Worm (Caenorhabditis elegans) whole organism, L4 larva: ENCODE results near the gene K09B11.5.
A peak's percentile ranks its signal among the peaks of the same experiment; 100 is the strongest.

Source experiments
- F10B5.3 ChIP-seq: sonication (generic microtip); optimal IDR thresholded peaks from 2 replicates; lab custom pipeline; 2016; ENCODE audit warnings: mild to moderate bottlenecking, missing genetic modification characterization, missing compliant biosample characterization
- F37D6.2 ChIP-seq: sonication (generic microtip); optimal IDR thresholded peaks from 2 replicates; lab custom pipeline; 2016; ENCODE audit warnings: mild to moderate bottlenecking, missing genetic modification characterization, missing compliant biosample characterization
- F49E8.2 ChIP-seq: sonication (generic microtip); optimal IDR thresholded peaks from 2 replicates; lab custom pipeline; 2016; ENCODE audit warnings: missing compliant biosample characterization, mild to moderate bottlenecking, missing genetic modification characterization, borderline replicate concordance
- R02D3.7 ChIP-seq: fragments of 150-350 bp; sonication (generic microtip); optimal IDR thresholded peaks from 3 replicates; lab custom pipeline; 2014; ENCODE audit warnings: missing biosample characterization, missing genetic modification characterization
- T20F7.1 ChIP-seq: fragments of 200-800 bp; sonication (Bioruptor generic); optimal IDR thresholded peaks from 2 replicates; lab custom pipeline; 2018; ENCODE audit warnings: mild to moderate bottlenecking, missing genetic modification characterization, missing compliant biosample characterization
- Y105C5A.15 ChIP-seq: fragments of 200-800 bp; sonication (Bioruptor generic); IDR thresholded peaks from 2 replicates; pipeline ENCODE4 v1.3.6; 2022; ENCODE audit warnings: missing genetic modification characterization, missing compliant biosample characterization
- Y48G9A.11 ChIP-seq: fragments of 200-800 bp; sonication (Bioruptor generic); IDR thresholded peaks from 2 replicates; pipeline ENCODE4 v1.3.6; 2022; ENCODE audit warnings: missing genetic modification reagents, missing genetic modification characterization, missing compliant biosample characterization
- ZK337.2 ChIP-seq: fragments of 200-800 bp; sonication (Bioruptor generic); IDR thresholded peaks from 2 replicates; pipeline ENCODE4 v1.3.6; 2022; ENCODE audit warnings: missing genetic modification reagents, missing genetic modification characterization, missing compliant biosample characterization
- ZK546.5 ChIP-seq, 2 experiments: sonication (generic microtip); optimal IDR thresholded peaks; 2 replicates each; lab custom pipeline; 2017; ENCODE audit warnings: missing biosample characterization in 2 of 2, missing genetic modification characterization in 2 of 2
- ama-1 ChIP-seq: fragments of 150-350 bp; optimal IDR thresholded peaks from 2 replicates; lab custom pipeline; 2014; ENCODE audit warnings: inconsistent platforms, mixed read lengths
- arid-1 ChIP-seq: fragments of 200-800 bp; sonication (Bioruptor generic); conservative IDR thresholded peaks from 2 replicates; pipeline ENCODE4 v1.3.6; 2022; ENCODE audit warnings: missing genetic modification reagents, missing genetic modification characterization, missing compliant biosample characterization
- ceh-20 ChIP-seq: fragments of 200-800 bp; sonication (Bioruptor generic); IDR thresholded peaks from 2 replicates; pipeline ENCODE4 v1.3.6; 2022; ENCODE audit warnings: missing genetic modification reagents, missing genetic modification characterization, missing compliant biosample characterization
- ceh-44 ChIP-seq: fragments of 200-800 bp; sonication (Bioruptor generic); IDR thresholded peaks from 2 replicates; pipeline ENCODE4 v1.3.6; 2022; ENCODE audit warnings: missing genetic modification reagents, missing genetic modification characterization, missing compliant biosample characterization
- ceh-62 ChIP-seq: sonication (generic microtip); optimal IDR thresholded peaks from 2 replicates; lab custom pipeline; 2017; ENCODE audit warnings: missing biosample characterization, missing genetic modification characterization
- ces-1 ChIP-seq: fragments of 150-350 bp; sonication (generic microtip); optimal IDR thresholded peaks from 4 replicates; lab custom pipeline; 2014; ENCODE audit warnings: missing biosample characterization, missing genetic modification reagents, missing genetic modification characterization
- ctbp-1 ChIP-seq: fragments of 200-800 bp; sonication (Bioruptor generic); IDR thresholded peaks from 2 replicates; pipeline ENCODE4 v1.3.6; 2022; ENCODE audit warnings: missing genetic modification reagents, missing genetic modification characterization, missing compliant biosample characterization
- daf-12 ChIP-seq: fragments of 150-350 bp; optimal IDR thresholded peaks from 2 replicates; lab custom pipeline; 2014; ENCODE audit warnings: missing biosample characterization, missing genetic modification reagents, missing genetic modification characterization
- daf-16 ChIP-seq, 3 experiments: sonication (generic microtip); optimal IDR thresholded peaks; 2 replicates each; lab custom pipeline; 2016 to 2017; ENCODE audit warnings: missing genetic modification characterization in 3 of 3, missing genetic modification reagents in 3 of 3, mild to moderate bottlenecking in 2 of 3, missing compliant biosample characterization in 2 of 3, missing biosample characterization in 1 of 3, moderate library complexity in 1 of 3
- daf-8 ChIP-seq: fragments of 200-800 bp; sonication (Bioruptor generic); IDR thresholded peaks from 2 replicates; pipeline ENCODE4 v1.3.6; 2022; ENCODE audit warnings: missing genetic modification characterization, missing compliant biosample characterization
- dmd-8 ChIP-seq: fragments of 200-800 bp; sonication (Bioruptor generic); IDR thresholded peaks from 2 replicates; pipeline ENCODE4 v1.3.6; 2022; ENCODE audit warnings: missing genetic modification characterization, missing compliant biosample characterization
- dmd-9 ChIP-seq: fragments of 200-800 bp; sonication (Bioruptor generic); IDR thresholded peaks from 2 replicates; pipeline ENCODE4 v1.3.6; 2022; ENCODE audit warnings: missing genetic modification reagents, missing genetic modification characterization, missing compliant biosample characterization
- dpl-1 ChIP-seq: fragments of 150-350 bp; optimal IDR thresholded peaks from 2 replicates; lab custom pipeline; 2014; ENCODE audit warnings: missing biosample characterization, missing genetic modification reagents, missing genetic modification characterization
- egl-27 ChIP-seq: sonication (generic microtip); optimal IDR thresholded peaks from 3 replicates; lab custom pipeline; 2017; ENCODE audit warnings: missing biosample characterization, missing genetic modification reagents, missing genetic modification characterization
- fkh-10 ChIP-seq: fragments of 150-350 bp; optimal IDR thresholded peaks from 2 replicates; lab custom pipeline; 2014; ENCODE audit warnings: missing biosample characterization, missing genetic modification reagents, missing genetic modification characterization
- fos-1 ChIP-seq: fragments of 150-350 bp; optimal IDR thresholded peaks from 2 replicates; lab custom pipeline; 2014; ENCODE audit warnings: missing biosample characterization, missing genetic modification characterization
- hlh-11 ChIP-seq: fragments of 200-800 bp; sonication (Bioruptor generic); optimal IDR thresholded peaks from 2 replicates; lab custom pipeline; 2018; ENCODE audit warnings: mild to moderate bottlenecking, missing genetic modification characterization, missing compliant biosample characterization
- hmg-1.1 ChIP-seq: fragments of 200-800 bp; sonication (Bioruptor generic); IDR thresholded peaks from 2 replicates; pipeline ENCODE4 v1.3.6; 2022; ENCODE audit warnings: missing genetic modification reagents, missing genetic modification characterization, missing compliant biosample characterization
- lin-1 ChIP-seq: fragments of 200-800 bp; sonication (Bioruptor generic); IDR thresholded peaks from 2 replicates; pipeline ENCODE4 v1.3.6; 2022; ENCODE audit warnings: missing genetic modification reagents, missing genetic modification characterization, missing compliant biosample characterization
- lin-13 ChIP-seq: fragments of 150-350 bp; optimal IDR thresholded peaks from 2 replicates; lab custom pipeline; 2014; ENCODE audit warnings: missing biosample characterization, missing genetic modification reagents, missing genetic modification characterization
- lin-38 ChIP-seq: fragments of 200-800 bp; sonication (Bioruptor generic); IDR thresholded peaks from 2 replicates; pipeline ENCODE4 v1.3.6; 2022; ENCODE audit warnings: missing genetic modification reagents, missing genetic modification characterization, missing compliant biosample characterization
- lsy-2 ChIP-seq, 2 experiments: fragments of 150-350 bp in 1 of 2; sonication (generic microtip) in 1 of 2; optimal IDR thresholded peaks; 2 replicates each; lab custom pipeline; 2014 to 2017; ENCODE audit warnings: missing biosample characterization in 2 of 2, missing genetic modification characterization in 2 of 2
- mes-2 ChIP-seq: sonication (generic microtip); optimal IDR thresholded peaks from 2 replicates; lab custom pipeline; 2016; ENCODE audit warnings: missing genotype, mild to moderate bottlenecking, missing genetic modification characterization, missing compliant biosample characterization; ENCODE audit not compliant: poor library complexity, severe bottlenecking
- mxl-2 ChIP-seq: fragments of 200-800 bp; sonication (Bioruptor generic); conservative IDR thresholded peaks from 2 replicates; pipeline ENCODE4 v1.3.6; 2022; ENCODE audit warnings: missing genetic modification reagents, missing genetic modification characterization, missing compliant biosample characterization
- mxl-3 ChIP-seq: fragments of 200-800 bp; sonication (Bioruptor generic); optimal IDR thresholded peaks from 2 replicates; lab custom pipeline; 2018; ENCODE audit warnings: mild to moderate bottlenecking, missing genetic modification characterization, missing compliant biosample characterization
- nhr-102 ChIP-seq: sonication (generic microtip); optimal IDR thresholded peaks from 2 replicates; lab custom pipeline; 2016; ENCODE audit warnings: mild to moderate bottlenecking, missing genetic modification characterization, moderate library complexity, missing compliant biosample characterization
- nhr-237 ChIP-seq: sonication (generic microtip); optimal IDR thresholded peaks from 2 replicates; lab custom pipeline; 2017; ENCODE audit warnings: missing biosample characterization, missing genetic modification characterization
- nhr-25 ChIP-seq: sonication (generic microtip); optimal IDR thresholded peaks from 2 replicates; lab custom pipeline; 2017; ENCODE audit warnings: missing genetic modification characterization, mild to moderate bottlenecking, missing compliant biosample characterization, antibody characterized with exemption, moderate library complexity, borderline replicate concordance; ENCODE audit not compliant: insufficient read depth
- nhr-28 ChIP-seq: fragments of 150-350 bp; optimal IDR thresholded peaks from 2 replicates; lab custom pipeline; 2014; ENCODE audit warnings: missing biosample characterization, missing genetic modification characterization
- nhr-41 ChIP-seq: fragments of 200-800 bp; sonication (Bioruptor generic); IDR thresholded peaks from 2 replicates; pipeline ENCODE4 v1.3.6; 2022; ENCODE audit warnings: missing genetic modification reagents, missing genetic modification characterization, missing compliant biosample characterization
- nhr-77 ChIP-seq: fragments of 150-350 bp; optimal IDR thresholded peaks from 2 replicates; lab custom pipeline; 2014; ENCODE audit warnings: missing biosample characterization, missing genetic modification characterization
- pha-4 ChIP-seq, 2 experiments: fragments of 150-350 bp in 1 of 2; fragments of 200-800 bp in 1 of 2; sonication (Bioruptor generic) in 1 of 2; IDR thresholded peaks in 1 of 2; optimal IDR thresholded peaks in 1 of 2; 2 replicates each; pipeline versions ENCODE4 v1.3.6 to Lab custom; 2014 to 2022; ENCODE audit warnings: missing genetic modification characterization in 2 of 2, missing genetic modification reagents in 2 of 2, missing biosample characterization in 1 of 2, missing compliant biosample characterization in 1 of 2
- pqm-1 ChIP-seq: sonication (generic microtip); optimal IDR thresholded peaks from 2 replicates; lab custom pipeline; 2017; ENCODE audit warnings: missing biosample characterization, missing genetic modification characterization
- rbr-2 ChIP-seq: sonication (generic microtip); optimal IDR thresholded peaks from 2 replicates; lab custom pipeline; 2016; ENCODE audit warnings: missing genotype, missing genetic modification characterization, missing compliant biosample characterization
- saeg-2 ChIP-seq: fragments of 200-800 bp; sonication (Bioruptor generic); IDR thresholded peaks from 2 replicates; pipeline ENCODE4 v1.3.6; 2022; ENCODE audit warnings: missing genetic modification reagents, missing genetic modification characterization, missing compliant biosample characterization
- skn-1 ChIP-seq: fragments of 150-350 bp; optimal IDR thresholded peaks from 2 replicates; lab custom pipeline; 2014; ENCODE audit warnings: missing biosample characterization, missing genetic modification characterization
- tra-1 ChIP-seq: fragments of 200-800 bp; sonication (Bioruptor generic); IDR thresholded peaks from 2 replicates; pipeline ENCODE4 v1.3.6; 2022; ENCODE audit warnings: missing genetic modification reagents, missing genetic modification characterization, missing compliant biosample characterization
- unc-130 ChIP-seq: sonication (generic microtip); optimal IDR thresholded peaks from 2 replicates; lab custom pipeline; 2016; ENCODE audit warnings: missing genetic modification reagents, missing genetic modification characterization, missing compliant biosample characterization
- unc-39 ChIP-seq: sonication (generic microtip); optimal IDR thresholded peaks from 2 replicates; lab custom pipeline; 2017; ENCODE audit warnings: missing biosample characterization, missing genetic modification characterization
- zag-1 ChIP-seq: fragments of 150-350 bp; optimal IDR thresholded peaks from 2 replicates; lab custom pipeline; 2014; ENCODE audit warnings: missing biosample characterization, missing genetic modification characterization
- zfp-2 ChIP-seq: sonication (generic microtip); optimal IDR thresholded peaks from 2 replicates; lab custom pipeline; 2016; ENCODE audit warnings: mild to moderate bottlenecking, missing genetic modification characterization, missing compliant biosample characterization

Gene K09B11.5

DNA sequence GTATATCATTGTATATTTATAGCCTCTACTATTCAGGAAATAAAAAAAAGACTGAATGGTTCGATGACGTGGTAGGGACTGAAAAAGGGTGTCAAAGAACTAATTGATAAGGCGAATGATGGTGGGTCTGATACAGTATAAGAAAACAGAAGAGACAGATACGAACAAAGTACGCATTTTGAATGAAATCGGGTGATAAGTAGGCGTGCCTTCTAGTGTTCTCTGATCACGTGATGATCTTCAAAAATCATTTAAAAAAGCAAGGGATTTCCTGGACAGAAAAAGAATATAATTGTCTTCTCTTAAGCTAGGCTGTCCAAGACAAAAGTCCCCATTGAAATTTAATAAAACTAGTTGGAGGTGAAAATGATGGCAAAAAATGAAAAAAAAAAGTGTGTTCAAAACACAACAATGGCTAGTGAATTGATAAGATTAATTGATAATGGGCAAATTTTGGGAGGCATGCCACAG lies 40.5 kb downstream of the K09B11.5 start:
- TF ChIP-seq nhr-102 (tag; lab: Kevin White, UChicago): peak; percentile 45
- TF ChIP-seq daf-12 (tag; lab: Kevin White, UChicago): no peak
- TF ChIP-seq lin-13: peak; percentile 23
- TF ChIP-seq nhr-28 (tag; lab: Kevin White, UChicago): peak; percentile 68
- TF ChIP-seq zag-1: no peak
- no peak for TF ChIP-seq zfp-2 (tag; lab: Kevin White, UChicago)
- peak; percentile 22; the same call in 1 of the 2 replicates for TF ChIP-seq Y48G9A.11
- no peak for TF ChIP-seq rbr-2
- TF ChIP-seq nhr-237 (tag; lab: Kevin White, UChicago): no peak
- TF ChIP-seq mxl-3 (GFP tag; lab: Kevin White, UChicago): peak; percentile 21
- peak; percentile 51 for TF ChIP-seq T20F7.1
- peak; percentile 31 for TF ChIP-seq pqm-1 (tag; lab: Kevin White, UChicago)
- no peak for TF ChIP-seq mxl-2
- no peak for TF ChIP-seq F37D6.2 (tag; lab: Kevin White, UChicago)
- TF ChIP-seq lin-1 (GFP tag; lab: Robert Waterston, UW): no peak
- no peak for TF ChIP-seq R02D3.7 (tag; lab: Kevin White, UChicago)
- TF ChIP-seq ZK546.5 (tag; optimal IDR thresholded peaks at IDR 0.05; lab: Kevin White, UChicago): no peak
- no peak for TF ChIP-seq fkh-10 (GFP tag; lab: Kevin White, UChicago)
- TF ChIP-seq ZK337.2 (GFP tag; lab: Robert Waterston, UW): no peak
- no peak for TF ChIP-seq F10B5.3
- TF ChIP-seq unc-39 (tag; lab: Kevin White, UChicago): no peak
- TF ChIP-seq Y105C5A.15: no peak
- no peak for TF ChIP-seq dmd-8 (GFP tag; lab: Robert Waterston, UW)
- peak; percentile 21 for TF ChIP-seq nhr-77 (tag; lab: Kevin White, UChicago)
- TF ChIP-seq ces-1 (GFP tag; lab: Kevin White, UChicago): no peak
- no peak for TF ChIP-seq ceh-44 (GFP tag; lab: Robert Waterston, UW)
- TF ChIP-seq fos-1: no peak
- TF ChIP-seq ceh-20: peak; percentile 7; the same call in 1 of the 2 replicates
- TF ChIP-seq skn-1: no peak
- TF ChIP-seq hlh-11 (tag; lab: Kevin White, UChicago): peak; percentile 91
- TF ChIP-seq daf-16 (GFP tag; optimal IDR thresholded peaks at IDR 0.05; lab: Kevin White, UChicago): peak in 1 of 2 experiments; percentile 55
- TF ChIP-seq daf-16 (tag; optimal IDR thresholded peaks at IDR 0.05; lab: Kevin White, UChicago): peak; percentile 70
- no peak for TF ChIP-seq lsy-2 (tag; optimal IDR thresholded peaks at IDR 0.05; lab: Kevin White, UChicago)
- no peak for TF ChIP-seq nhr-25 (tag; lab: Kevin White, UChicago)
- no peak for TF ChIP-seq hmg-1.1 (GFP tag; lab: Robert Waterston, UW)
- TF ChIP-seq arid-1: no peak
- TF ChIP-seq egl-27 (tag; lab: Kevin White, UChicago): no peak
- TF ChIP-seq ceh-62 (tag; lab: Kevin White, UChicago): no peak
- TF ChIP-seq ctbp-1: no peak
- no peak for TF ChIP-seq F49E8.2
- no peak; the same call in 1 of the 2 replicates for TF ChIP-seq tra-1 (GFP tag; lab: Robert Waterston, UW)
- TF ChIP-seq daf-8: no peak
- no peak for TF ChIP-seq saeg-2 (GFP tag; lab: Robert Waterston, UW)
- no peak for TF ChIP-seq nhr-41 (GFP tag; lab: Robert Waterston, UW)
- no peak for TF ChIP-seq unc-130 (GFP tag; lab: Kevin White, UChicago)
- TF ChIP-seq ama-1: no peak
- no peak for TF ChIP-seq lin-38
- peak; percentile 7 for TF ChIP-seq mes-2 (tag; lab: Kevin White, UChicago)
- TF ChIP-seq dmd-9 (GFP tag; lab: Robert Waterston, UW): no peak
- TF ChIP-seq pha-4 (GFP tag; IDR thresholded peaks at IDR 0.05; lab: Robert Waterston, UW): no peak; the same call in 1 of the 2 replicates
- no peak for TF ChIP-seq pha-4 (tag; optimal IDR thresholded peaks at IDR 0.05; lab: Kevin White, UChicago)
- TF ChIP-seq dpl-1 (GFP tag; lab: Kevin White, UChicago): no peak
